Worm (Caenorhabditis elegans) whole organism, L4/young adult: ENCODE measurements around the gene btb-11.

ENCODE experiments used
- W03F9.2 ChIP-seq: fragments of 150-350 bp; optimal IDR thresholded peaks from 2 replicates; lab custom pipeline; 2014; ENCODE audit warnings: missing biosample characterization, missing genetic modification characterization
- him-1 ChIP-seq: sonication (generic microtip); optimal IDR thresholded peaks from 2 replicates; lab custom pipeline; 2016; ENCODE audit warnings: missing genotype, missing genetic modification reagents, missing genetic modification characterization, missing compliant biosample characterization

- TF ChIP-seq him-1 (tag; lab: Kevin White, UChicago) (no peak), W03F9.2 (tag; lab: Kevin White, UChicago) (no peak)
Observed at ce11 chrII:1046937-1047336, 22.4 kb upstream of the btb-11 start.
